Fruit fly (Drosophila melanogaster) Kc167 (cell line): Measurements from ENCODE around the gene CG32795.

Experiments used
- insv ChIP-seq: fragments of >200 bp; optimal IDR thresholded peaks from 3 replicates; lab custom pipeline; 2018; ENCODE audit warnings: missing external identifiers
- ttk ChIP-seq: sonication (Bioruptor generic); optimal IDR thresholded peaks from 2 replicates; lab custom pipeline; 2017; ENCODE audit warnings: missing external identifiers

DNA sequence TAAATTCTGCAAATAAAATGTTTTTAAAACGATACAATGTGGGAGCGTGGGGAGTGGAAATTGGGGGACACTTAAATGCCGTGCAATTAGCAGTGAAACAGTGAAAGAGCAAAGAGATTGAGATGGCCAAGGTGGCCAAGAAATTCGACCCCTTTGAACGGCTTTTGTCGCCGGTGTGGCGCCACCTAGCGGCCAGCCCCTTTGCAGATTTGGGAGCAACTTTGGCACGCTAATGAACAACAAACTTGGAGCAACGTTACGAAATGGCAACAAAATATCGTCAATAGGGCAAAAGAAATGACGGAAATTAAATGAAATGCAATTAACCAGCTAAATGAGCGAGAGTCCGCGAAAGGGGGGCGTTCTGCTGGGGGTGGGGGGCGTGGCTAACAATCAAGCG is 20.7 kb upstream of the CG32795 start:
- TF ChIP-seq ttk (lab: Kevin White, UChicago) (no peak), insv (lab: Kevin White, UChicago) (no peak)
